Fruit fly (Drosophila melanogaster): ENCODE results near the gene Galphaf.

Galphaf gene

DNA sequence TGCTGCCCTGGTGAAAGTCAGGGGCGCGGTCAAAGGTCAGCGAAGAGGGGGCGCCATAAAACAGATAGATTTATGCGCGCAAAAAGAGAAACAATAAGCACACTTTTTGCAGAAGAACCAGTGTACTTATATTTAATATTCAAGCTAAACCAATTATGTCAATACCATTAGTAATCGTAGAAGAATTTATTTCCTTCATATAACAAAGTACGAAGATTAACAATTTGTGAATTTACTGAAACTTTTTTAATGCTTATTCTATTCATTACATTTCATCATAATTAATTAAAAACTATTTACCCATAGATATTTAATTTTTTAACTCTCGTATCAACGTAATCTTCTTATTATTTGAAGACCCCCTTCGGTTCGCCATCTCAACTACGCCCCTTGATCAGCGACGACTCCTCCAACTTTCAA, 25.6 kb downstream of the Galphaf start (continued):
- TF ChIP-seq CG7963 (GFP tag; IDR thresholded peaks at IDR 0.05; ENCODE audit: partially characterized antibody) (no peak), NC2α (GFP tag; optimal IDR thresholded peaks at IDR 0.05) (no peak), CG4282 (GFP tag; optimal IDR thresholded peaks at IDR 0.05) (no peak), Dref (GFP tag; IDR thresholded peaks at IDR 0.05) (no peak), slou (GFP tag; optimal IDR thresholded peaks at IDR 0.05) (peak; percentile 15), Poxn (GFP tag; IDR thresholded peaks at IDR 0.05) (no peak), CG9727 (GFP tag; optimal IDR thresholded peaks at IDR 0.05) (peak; percentile 50), dpn (GFP tag; optimal IDR thresholded peaks at IDR 0.05) (peak in 1 of 2 experiments; percentile 42), Opbp (GFP tag; IDR thresholded peaks at IDR 0.05; ENCODE audit: partially characterized antibody) (no peak), lola (GFP tag; optimal IDR thresholded peaks at IDR 0.05) (peak in 1 of 3 experiments; percentile 85), ind (GFP tag; optimal IDR thresholded peaks at IDR 0.05) (peak; percentile 57), HHEX (GFP tag; optimal IDR thresholded peaks at IDR 0.05) (no peak), Oli (tag; optimal IDR thresholded peaks at IDR 0.05) (peak; percentile 76), Antp (GFP tag; optimal IDR thresholded peaks at IDR 0.05) (peak; percentile 1), en (GFP tag; optimal IDR thresholded peaks at IDR 0.05) (no peak), pita (GFP tag; optimal IDR thresholded peaks at IDR 0.05) (no peak), vnd (GFP tag; IDR thresholded peaks at IDR 0.05; ENCODE audit: partially characterized antibody) (no peak), Dp (GFP tag; optimal IDR thresholded peaks at IDR 0.05) (no peak), Dad (GFP tag; optimal IDR thresholded peaks at IDR 0.05) (no peak), nerfin-2 (GFP tag; IDR thresholded peaks at IDR 0.05; ENCODE audit: partially characterized antibody) (no peak), CG17186 (GFP tag; optimal IDR thresholded peaks at IDR 0.05) (no peak), Adf1 (GFP tag; IDR thresholded peaks at IDR 0.05) (no peak), peb (GFP tag; IDR thresholded peaks at IDR 0.05) (0 out of 2 replicates have a peak, but pooled peaks have one; percentile 39), CG2199 (GFP tag; IDR thresholded peaks at IDR 0.05) (no peak), zf30C (GFP tag; optimal IDR thresholded peaks at IDR 0.05) (no peak), CG2129 (GFP tag; IDR thresholded peaks at IDR 0.05; ENCODE audit: partially characterized antibody) (no peak), lab (GFP tag; optimal IDR thresholded peaks at IDR 0.05) (peak; percentile 7), CG11504 (tag; optimal IDR thresholded peaks at IDR 0.05) (peak; percentile 76), chif (GFP tag; optimal IDR thresholded peaks at IDR 0.05) (peak; percentile 33 to 66), CG11560 (tag; IDR thresholded peaks at IDR 0.05) (no peak), ssp (GFP tag; IDR thresholded peaks at IDR 0.05) (peak; percentile 44), Side (GFP tag; optimal IDR thresholded peaks at IDR 0.05) (no peak), trh (GFP tag; optimal IDR thresholded peaks at IDR 0.05) (no peak), CG16813 (GFP tag; IDR thresholded peaks at IDR 0.05; ENCODE audit: partially characterized antibody) (no peak), CoRest (tag; optimal IDR thresholded peaks at IDR 0.05) (peak; percentile 81), CG6272 (GFP tag; IDR thresholded peaks at IDR 0.05) (no peak), CG17568 (GFP tag; optimal IDR thresholded peaks at IDR 0.05) (no peak), CkIIα-i1 (GFP tag; IDR thresholded peaks at IDR 0.05) (no peak), Nf-YC (tag; optimal IDR thresholded peaks at IDR 0.05) (no peak), pros (GFP tag; optimal IDR thresholded peaks at IDR 0.05) (no peak), GATAe (GFP tag; conservative IDR thresholded peaks at IDR 0.05) (no peak), CG6254 (GFP tag; optimal IDR thresholded peaks at IDR 0.05) (peak; percentile 56), dati (GFP tag; IDR thresholded peaks at IDR 0.05) (0 out of 2 replicates have a peak, but pooled peaks have one; percentile 5), Trl (optimal IDR thresholded peaks at IDR 0.05) (no peak), Trl (GFP tag; optimal IDR thresholded peaks at IDR 0.05) (peak; percentile 19), CTCF (GFP tag; optimal IDR thresholded peaks at IDR 0.05) (no peak)

All from whole organism, embryonic.